Worm (Caenorhabditis elegans) whole organism, L3 larva: ENCODE results near the gene W06F12.2.

Experiments
- R02D3.7 ChIP-seq: fragments of 150-350 bp; optimal IDR thresholded peaks from 2 replicates; lab custom pipeline; 2014; ENCODE audit warnings: missing biosample characterization, missing genetic modification characterization
- ama-1 ChIP-seq: fragments of 150-350 bp; optimal IDR thresholded peaks from 2 replicates; lab custom pipeline; 2018
- ceh-16 ChIP-seq: sonication (generic microtip); optimal IDR thresholded peaks from 2 replicates; lab custom pipeline; 2017; ENCODE audit warnings: missing biosample characterization, missing genetic modification characterization
- ceh-82 ChIP-seq: fragments of 150-350 bp; optimal IDR thresholded peaks from 2 replicates; lab custom pipeline; 2014; ENCODE audit warnings: missing biosample characterization, missing genetic modification characterization
- lin-39 ChIP-seq: fragments of 150-350 bp; optimal IDR thresholded peaks from 2 replicates; lab custom pipeline; 2018; ENCODE audit warnings: missing biosample characterization, missing genetic modification reagents, missing genetic modification characterization
- mml-1 ChIP-seq: fragments of 150-350 bp; sonication (generic microtip); optimal IDR thresholded peaks from 3 replicates; lab custom pipeline; 2014; ENCODE audit warnings: missing biosample characterization, missing genetic modification characterization
- skn-1 ChIP-seq: fragments of 150-350 bp; optimal IDR thresholded peaks from 2 replicates; lab custom pipeline; 2014; ENCODE audit warnings: missing biosample characterization, missing genetic modification characterization
- tbx-2 ChIP-seq: sonication (generic microtip); optimal IDR thresholded peaks from 2 replicates; lab custom pipeline; 2016; ENCODE audit warnings: mild to moderate bottlenecking, missing genetic modification characterization, missing compliant biosample characterization

DNA sequence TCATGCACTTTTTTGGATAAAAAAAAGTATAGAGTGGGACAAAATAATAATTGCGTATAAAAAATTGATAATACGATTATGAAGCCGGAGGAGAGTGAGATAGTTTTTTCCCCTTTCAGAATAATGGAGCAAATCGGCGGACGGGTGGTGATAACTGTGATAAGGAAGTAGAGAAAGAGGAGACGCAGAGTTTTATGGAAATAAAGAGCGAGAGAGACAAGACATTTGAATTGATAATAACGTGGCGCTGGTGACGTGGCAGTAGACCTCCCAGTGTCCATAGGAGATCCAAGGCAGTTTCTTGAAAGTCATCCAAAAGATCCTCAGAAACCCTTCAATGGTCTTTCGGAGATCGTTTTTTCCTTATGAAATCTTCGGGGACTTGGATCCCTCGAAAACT, 2.3 kb upstream of the W06F12.2 start:
- TF ChIP-seq skn-1 (no peak), ceh-16 (tag; lab: Kevin White, UChicago) (no peak), R02D3.7 (tag; lab: Kevin White, UChicago) (no peak), mml-1 (no peak), ama-1 (lab: Kevin White, UChicago) (no peak), lin-39 (tag; lab: Kevin White, UChicago) (no peak), ceh-82 (tag; lab: Kevin White, UChicago) (no peak), tbx-2 (tag; lab: Kevin White, UChicago) (no peak)
